Fruit fly (Drosophila melanogaster) whole organism, embryonic: ENCODE results near the gene CG7483.
A peak's percentile ranks its signal among the peaks of the same experiment; 100 is the strongest.

Experiments
- Bgb ChIP-seq: fragments of 200-800 bp; sonication (Bioruptor generic); IDR thresholded peaks from 2 replicates; pipeline ENCODE4 v1.3.6; 2022; ENCODE audit warnings: missing biosample characterization, missing genetic modification characterization; ENCODE audit not compliant: partially characterized antibody
- CG10209 ChIP-seq: fragments of 200-800 bp; sonication (Bioruptor generic); optimal IDR thresholded peaks from 3 replicates; lab custom pipeline; 2017; ENCODE audit warnings: missing biosample characterization, mild to moderate bottlenecking, missing genetic modification characterization, missing genetic modification reagents
- CG10274 ChIP-seq: fragments of 200-800 bp; sonication (Bioruptor generic); optimal IDR thresholded peaks from 3 replicates; lab custom pipeline; 2017; ENCODE audit warnings: missing biosample characterization, mild to moderate bottlenecking, missing genetic modification characterization
- CG12155 ChIP-seq: fragments of 200-800 bp; sonication (Bioruptor generic); optimal IDR thresholded peaks from 3 replicates; lab custom pipeline; 2016; ENCODE audit warnings: missing biosample characterization, missing genetic modification characterization
- CG1647 ChIP-seq: fragments of 200-800 bp; sonication (Bioruptor generic); optimal IDR thresholded peaks from 3 replicates; lab custom pipeline; 2016; ENCODE audit warnings: missing biosample characterization, missing genetic modification characterization
- CG17912 ChIP-seq: fragments of 200-800 bp; sonication (Bioruptor generic); optimal IDR thresholded peaks from 2 replicates; lab custom pipeline; 2018; ENCODE audit warnings: missing biosample characterization, mild to moderate bottlenecking, missing genetic modification characterization
- CG18599 ChIP-seq: fragments of 200-800 bp; sonication (Bioruptor generic); optimal IDR thresholded peaks from 3 replicates; lab custom pipeline; 2017; ENCODE audit warnings: missing biosample characterization, missing genetic modification characterization, mild to moderate bottlenecking, moderate library complexity, missing genetic modification reagents
- CG2129 ChIP-seq: fragments of 200-800 bp; sonication (Bioruptor generic); IDR thresholded peaks from 2 replicates; pipeline ENCODE4 v1.3.6; 2022; ENCODE audit warnings: missing biosample characterization, missing genetic modification characterization; ENCODE audit not compliant: partially characterized antibody
- CG2889 ChIP-seq: fragments of 200-800 bp; sonication (Bioruptor generic); IDR thresholded peaks from 3 replicates; pipeline ENCODE4 v1.3.6; 2022; ENCODE audit warnings: missing biosample characterization, missing genetic modification characterization
- CG34376 ChIP-seq: fragments of 200-800 bp; sonication (Bioruptor generic); optimal IDR thresholded peaks from 2 replicates; lab custom pipeline; 2018; ENCODE audit warnings: missing biosample characterization, mild to moderate bottlenecking, missing genetic modification characterization
- CG3726 ChIP-seq: fragments of 200-800 bp; sonication (Bioruptor generic); IDR thresholded peaks from 3 replicates; pipeline ENCODE4, ENCODE4 v1.3.6; 2022; ENCODE audit warnings: missing biosample characterization, missing genetic modification characterization
- CG4617 ChIP-seq: fragments of 200-800 bp; sonication (Bioruptor generic); optimal IDR thresholded peaks from 3 replicates; lab custom pipeline; 2016; ENCODE audit warnings: missing biosample characterization, missing genetic modification characterization, borderline replicate concordance
- CG4707 ChIP-seq: fragments of 200-800 bp; sonication (Bioruptor generic); optimal IDR thresholded peaks from 2 replicates; lab custom pipeline; 2018; ENCODE audit warnings: missing biosample characterization, mild to moderate bottlenecking, missing genetic modification characterization, moderate library complexity
- CG5953 ChIP-seq: fragments of 200-800 bp; sonication (Bioruptor generic); IDR thresholded peaks from 2 replicates; pipeline ENCODE4 v1.3.6; 2022; ENCODE audit warnings: missing biosample characterization, missing genetic modification characterization
- CG6175 ChIP-seq: fragments of 200-800 bp; sonication (Bioruptor generic); IDR thresholded peaks from 3 replicates; pipeline ENCODE4 v1.3.6; 2022; ENCODE audit warnings: missing biosample characterization, missing genetic modification characterization
- CG6654 ChIP-seq: fragments of 200-800 bp; sonication (Bioruptor generic); optimal IDR thresholded peaks from 2 replicates; lab custom pipeline; 2017; ENCODE audit warnings: missing biosample characterization, mild to moderate bottlenecking, missing genetic modification characterization
- CG6683 ChIP-seq: fragments of 200-800 bp; sonication (Bioruptor generic); optimal IDR thresholded peaks from 2 replicates; lab custom pipeline; 2017; ENCODE audit warnings: missing biosample characterization, mild to moderate bottlenecking, missing genetic modification characterization, missing genetic modification reagents
- CG9609 ChIP-seq: fragments of 200-800 bp; sonication (Bioruptor generic); optimal IDR thresholded peaks from 3 replicates; lab custom pipeline; 2016; ENCODE audit warnings: missing biosample characterization, missing genetic modification characterization
- Camta ChIP-seq: fragments of 200-800 bp; sonication (Bioruptor generic); optimal IDR thresholded peaks from 2 replicates; lab custom pipeline; 2016; ENCODE audit warnings: missing biosample characterization, missing genetic modification characterization
- Dref ChIP-seq: fragments of 200-800 bp; sonication (Bioruptor generic); IDR thresholded peaks from 2 replicates; pipeline ENCODE4 v1.3.6; 2022; ENCODE audit warnings: missing biosample characterization, missing genetic modification characterization
- Ets97D ChIP-seq: fragments of 200-800 bp; sonication (Bioruptor generic); optimal IDR thresholded peaks from 3 replicates; lab custom pipeline; 2016; ENCODE audit warnings: missing biosample characterization, missing genetic modification characterization
- HHEX ChIP-seq: fragments of 200-800 bp; sonication (Bioruptor generic); optimal IDR thresholded peaks from 3 replicates; lab custom pipeline; 2017; ENCODE audit warnings: missing biosample characterization, mild to moderate bottlenecking, missing genetic modification characterization, missing genetic modification reagents
- HLH3B ChIP-seq: fragments of 200-800 bp; sonication (Bioruptor generic); IDR thresholded peaks from 2 replicates; pipeline ENCODE4 v1.3.6; 2022; ENCODE audit warnings: missing biosample characterization, missing genetic modification characterization
- Hsf ChIP-seq: fragments of 200-800 bp; sonication (Bioruptor generic); optimal IDR thresholded peaks from 3 replicates; lab custom pipeline; 2016; ENCODE audit warnings: missing biosample characterization, missing genetic modification characterization
- Med ChIP-seq: fragments of 200-800 bp; sonication (Bioruptor generic); peaks from one replicate; lab custom pipeline; 2016; ENCODE audit warnings: missing biosample characterization, missing genetic modification characterization, mild to moderate bottlenecking, inconsistent platforms, moderate library complexity
- Oaz ChIP-seq: fragments of 200-800 bp; sonication (Bioruptor generic); IDR thresholded peaks from 2 replicates; pipeline ENCODE4 v1.3.6; 2022; ENCODE audit warnings: missing biosample characterization, missing genetic modification characterization
- Poxn ChIP-seq: fragments of 200-800 bp; sonication (Bioruptor generic); IDR thresholded peaks from 2 replicates; pipeline ENCODE4 v1.3.6; 2022; ENCODE audit warnings: missing biosample characterization, missing genetic modification characterization
- Side ChIP-seq: fragments of 200-800 bp; sonication (Bioruptor generic); optimal IDR thresholded peaks from 2 replicates; lab custom pipeline; 2016; ENCODE audit warnings: missing biosample characterization, missing genetic modification characterization
- Sry-β ChIP-seq: fragments of 200-800 bp; sonication (Bioruptor generic); optimal IDR thresholded peaks from 2 replicates; lab custom pipeline; 2018; ENCODE audit warnings: missing biosample characterization, mild to moderate bottlenecking, missing genetic modification characterization, moderate library complexity
- Tbp ChIP-seq: fragments of >200 bp; optimal IDR thresholded peaks from 2 replicates; lab custom pipeline; 2018; ENCODE audit warnings: missing biosample characterization, missing genetic modification characterization
- ara ChIP-seq: fragments of 200-800 bp; sonication (Bioruptor generic); IDR thresholded peaks from 2 replicates; pipeline ENCODE4 v1.3.6; 2022; ENCODE audit warnings: missing biosample characterization, missing genetic modification characterization
- ase ChIP-seq: fragments of 200-800 bp; sonication (Bioruptor generic); IDR thresholded peaks from 3 replicates; pipeline ENCODE4 v1.3.6; 2022; ENCODE audit warnings: missing biosample characterization, missing genetic modification characterization
- ash1 ChIP-seq: fragments of 200-800 bp; sonication (Bioruptor generic); optimal IDR thresholded peaks from 2 replicates; lab custom pipeline; 2018; ENCODE audit warnings: missing biosample characterization, mild to moderate bottlenecking, missing genetic modification characterization
- btn ChIP-seq: fragments of 200-800 bp; sonication (Bioruptor generic); optimal IDR thresholded peaks from 2 replicates; lab custom pipeline; 2016; ENCODE audit warnings: missing biosample characterization, missing genetic modification characterization
- cad ChIP-seq: fragments of >200 bp; optimal IDR thresholded peaks from 2 replicates; lab custom pipeline; 2017; ENCODE audit warnings: missing biosample characterization, missing genetic modification characterization
- crp ChIP-seq, 2 experiments: fragments of 200-800 bp; sonication (Bioruptor generic); optimal IDR thresholded peaks; 2 replicates in 1 of 2; 3 replicates in 1 of 2; lab custom pipeline; 2017; ENCODE audit warnings: missing biosample characterization in 2 of 2, missing genetic modification characterization in 2 of 2, mild to moderate bottlenecking in 1 of 2, moderate library complexity in 1 of 2
- da ChIP-seq: fragments of 200-800 bp; sonication (Bioruptor generic); optimal IDR thresholded peaks from 2 replicates; lab custom pipeline; 2016; ENCODE audit warnings: missing biosample characterization, missing genetic modification characterization
- dpn ChIP-seq, 2 experiments: fragments of 200-800 bp; sonication (Bioruptor generic); optimal IDR thresholded peaks; 3 replicates each; lab custom pipeline; 2016; ENCODE audit warnings: missing biosample characterization in 2 of 2, missing genetic modification characterization in 2 of 2
- emc ChIP-seq: fragments of 200-800 bp; sonication (Bioruptor generic); optimal IDR thresholded peaks from 2 replicates; lab custom pipeline; 2016; ENCODE audit warnings: missing biosample characterization, missing genetic modification characterization
- fru ChIP-seq: fragments of >200 bp; optimal IDR thresholded peaks from 2 replicates; lab custom pipeline; 2017
- gsb-n ChIP-seq: fragments of 200-800 bp; sonication (Bioruptor generic); optimal IDR thresholded peaks from 3 replicates; lab custom pipeline; 2018; ENCODE audit warnings: missing biosample characterization, mild to moderate bottlenecking, missing genetic modification characterization
- inv ChIP-seq: fragments of 200-800 bp; sonication (Bioruptor generic); IDR thresholded peaks from 2 replicates; pipeline ENCODE4 v1.3.6; 2022; ENCODE audit warnings: missing biosample characterization, missing genetic modification characterization; ENCODE audit not compliant: partially characterized antibody
- kay ChIP-seq: fragments of 200-800 bp; sonication (Bioruptor generic); optimal IDR thresholded peaks from 2 replicates; lab custom pipeline; 2016; ENCODE audit warnings: missing biosample characterization, missing genetic modification characterization
- knrl ChIP-seq: fragments of 200-800 bp; sonication (Bioruptor generic); IDR thresholded peaks from 3 replicates; pipeline ENCODE4 v1.3.6; 2022; ENCODE audit warnings: missing biosample characterization, missing genetic modification characterization; ENCODE audit not compliant: partially characterized antibody
- pnt ChIP-seq: fragments of 200-800 bp; sonication (Bioruptor generic); optimal IDR thresholded peaks from 3 replicates; lab custom pipeline; 2016; ENCODE audit warnings: missing biosample characterization, missing genetic modification characterization
- sd ChIP-seq: fragments of 200-800 bp; sonication (Bioruptor generic); optimal IDR thresholded peaks from 3 replicates; lab custom pipeline; 2018; ENCODE audit warnings: missing biosample characterization, mild to moderate bottlenecking, missing genetic modification characterization, moderate library complexity
- sisA ChIP-seq: fragments of 200-800 bp; sonication (Bioruptor generic); IDR thresholded peaks from 2 replicates; pipeline ENCODE4 v1.3.6; 2022; ENCODE audit warnings: missing biosample characterization, missing genetic modification characterization
- sug ChIP-seq: fragments of 200-800 bp; optimal IDR thresholded peaks from 2 replicates; lab custom pipeline; 2019; ENCODE audit warnings: missing biosample characterization, mild to moderate bottlenecking, missing genetic modification characterization, moderate library complexity
- toy ChIP-seq: fragments of 200-800 bp; sonication (Bioruptor generic); IDR thresholded peaks from 2 replicates; pipeline ENCODE4 v1.3.6; 2022; ENCODE audit warnings: missing biosample characterization, missing genetic modification characterization
- wor ChIP-seq: fragments of 200-800 bp; sonication (Bioruptor generic); IDR thresholded peaks from 2 replicates; pipeline ENCODE4 v1.3.6; 2022; ENCODE audit warnings: missing biosample characterization, missing genetic modification characterization

The CG7483 gene

dm6 chr3R:8333768-8334470 lies 20.9 kb downstream of the CG7483 start, which contains the start of gene Poxm (continued):
- TF ChIP-seq CG2889 (GFP tag; lab: Robert Waterston, UW) (0 out of 3 replicates have a peak, but pooled peaks have one; percentile 51), CG10274 (peak; percentile 69), wor (GFP tag; lab: Robert Waterston, UW) (peak; percentile 82; the same call in 1 of the 2 replicates), sisA (peak; percentile 93), Ets97D (GFP tag; lab: Kevin White, UChicago) (peak; percentile 33), Side (peak; percentile 54), ase (GFP tag; lab: Robert Waterston, UW) (peak; percentile 79), sug (tag; lab: Kevin White, UChicago) (peak; percentile 87), toy (no peak), CG17912 (GFP tag; lab: Kevin White, UChicago) (no peak), Oaz (peak; percentile 78), crp (GFP tag; optimal IDR thresholded peaks at IDR 0.05; lab: Kevin White, UChicago) (peak in 1 of 2 experiments; percentile 47), CG6175 (peak; percentile 65; the same call in 2 of the 3 replicates), btn (GFP tag; lab: Kevin White, UChicago) (peak; percentile 39), ash1 (GFP tag; lab: Kevin White, UChicago) (no peak), gsb-n (peak; percentile 88), CG6654 (GFP tag; lab: Kevin White, UChicago) (peak; percentile 78), Bgb (GFP tag; lab: Robert Waterston, UW) (no peak), CG5953 (GFP tag; lab: Robert Waterston, UW) (0 out of 2 replicates have a peak, but pooled peaks have one; percentile 42), CG6683 (GFP tag; lab: Kevin White, UChicago) (no peak), sd (peak; percentile 82), Camta (GFP tag; lab: Kevin White, UChicago) (peak; percentile 66), HLH3B (GFP tag; lab: Robert Waterston, UW) (peak; percentile 82), CG4617 (GFP tag; lab: Kevin White, UChicago) (peak; percentile 63), Tbp (no peak), da (no peak), inv (peak; percentile 41; the same call in 1 of the 2 replicates), Med (GFP tag; lab: Kevin White, UChicago) (peak; percentile 90), Dref (GFP tag; lab: Robert Waterston, UW) (no peak), emc (GFP tag; lab: Kevin White, UChicago) (no peak), dpn (GFP tag; optimal IDR thresholded peaks at IDR 0.05; lab: Kevin White, UChicago) (peak; percentile 81 to 86), CG34376 (peak; percentile 18), Sry-β (GFP tag; lab: Kevin White, UChicago) (peak; percentile 32), Hsf (GFP tag; lab: Kevin White, UChicago) (peak; percentile 82), knrl (GFP tag; lab: Robert Waterston, UW) (peak; percentile 69; the same call in 2 of the 3 replicates), cad (GFP tag; lab: Kevin White, UChicago) (no peak), kay (GFP tag; lab: Kevin White, UChicago) (peak; percentile 74), Poxn (GFP tag; lab: Robert Waterston, UW) (no peak), CG3726 (GFP tag; lab: Robert Waterston, UW) (peak; percentile 75; the same call in 2 of the 3 replicates), CG1647 (GFP tag; lab: Kevin White, UChicago) (peak; percentile 44), CG4707 (peak; percentile 40), ara (GFP tag; lab: Robert Waterston, UW) (peak; percentile 84), CG2129 (GFP tag; lab: Robert Waterston, UW) (no peak), CG18599 (GFP tag; lab: Kevin White, UChicago) (peak; percentile 79), CG12155 (peak; percentile 78), fru (lab: Kevin White, UChicago) (no peak), CG10209 (GFP tag; lab: Kevin White, UChicago) (peak; percentile 91), HHEX (peak; percentile 89), pnt (GFP tag; lab: Kevin White, UChicago) (peak; percentile 80), CG9609 (GFP tag; lab: Kevin White, UChicago) (peak; percentile 7)
